Fruit fly (Drosophila melanogaster) whole organism, embryonic: Measurements from ENCODE around the gene Hecw.
A peak's percentile ranks its signal among the peaks of the same experiment; 100 is the strongest.

ENCODE experiments used
- B-H2 ChIP-seq: fragments of 200-800 bp; sonication (Bioruptor generic); optimal IDR thresholded peaks from 2 replicates; lab custom pipeline; 2018; ENCODE audit warnings: missing biosample characterization, mild to moderate bottlenecking, missing genetic modification characterization
- CG10366 ChIP-seq: fragments of 200-800 bp; sonication (Bioruptor generic); IDR thresholded peaks from 2 replicates; pipeline ENCODE4 v1.3.6; 2022; ENCODE audit warnings: missing biosample characterization, missing genetic modification characterization
- CG10543 ChIP-seq: fragments of 200-800 bp; sonication (Bioruptor generic); optimal IDR thresholded peaks from 3 replicates; lab custom pipeline; 2017; ENCODE audit warnings: missing biosample characterization, mild to moderate bottlenecking, missing genetic modification characterization, moderate library complexity
- CG12071 ChIP-seq: fragments of 200-800 bp; sonication (Bioruptor generic); optimal IDR thresholded peaks from 3 replicates; lab custom pipeline; 2018; ENCODE audit warnings: missing biosample characterization, mild to moderate bottlenecking, missing genetic modification characterization
- CG15601 ChIP-seq: fragments of 200-800 bp; sonication (Bioruptor generic); optimal IDR thresholded peaks from 3 replicates; lab custom pipeline; 2019; ENCODE audit warnings: missing biosample characterization, mild to moderate bottlenecking, missing genetic modification characterization, moderate library complexity
- CG16813 ChIP-seq: fragments of 200-800 bp; sonication (Bioruptor generic); IDR thresholded peaks from 3 replicates; pipeline ENCODE4 v1.3.6; 2022; ENCODE audit warnings: missing biosample characterization, missing genetic modification characterization; ENCODE audit not compliant: partially characterized antibody
- CG17361 ChIP-seq: fragments of 200-800 bp; sonication (Bioruptor generic); IDR thresholded peaks from 3 replicates; pipeline ENCODE4 v1.3.6; 2022; ENCODE audit warnings: missing biosample characterization, missing genetic modification characterization
- CG17912 ChIP-seq: fragments of 200-800 bp; sonication (Bioruptor generic); optimal IDR thresholded peaks from 2 replicates; lab custom pipeline; 2018; ENCODE audit warnings: missing biosample characterization, mild to moderate bottlenecking, missing genetic modification characterization
- CG18476 ChIP-seq: fragments of 200-800 bp; sonication (Bioruptor generic); optimal IDR thresholded peaks from 2 replicates; lab custom pipeline; 2016; ENCODE audit warnings: missing biosample characterization, mild to moderate bottlenecking, missing genetic modification characterization
- CG2129 ChIP-seq: fragments of 200-800 bp; sonication (Bioruptor generic); IDR thresholded peaks from 2 replicates; pipeline ENCODE4 v1.3.6; 2022; ENCODE audit warnings: missing biosample characterization, missing genetic modification characterization; ENCODE audit not compliant: partially characterized antibody
- CG31441 ChIP-seq: fragments of 200-800 bp; sonication (Bioruptor generic); IDR thresholded peaks from 2 replicates; pipeline ENCODE4 v1.3.6; 2022; ENCODE audit warnings: missing biosample characterization, missing genetic modification characterization
- CG5180 ChIP-seq: fragments of 200-800 bp; sonication (Bioruptor generic); optimal IDR thresholded peaks from 3 replicates; lab custom pipeline; 2017; ENCODE audit warnings: missing biosample characterization, missing genetic modification characterization, mild to moderate bottlenecking, moderate library complexity, missing genetic modification reagents
- CG6854 ChIP-seq: fragments of 200-800 bp; sonication (Bioruptor generic); optimal IDR thresholded peaks from 3 replicates; lab custom pipeline; 2017; ENCODE audit warnings: missing biosample characterization, mild to moderate bottlenecking, missing genetic modification characterization
- CG8359 ChIP-seq: fragments of 200-800 bp; sonication (Bioruptor generic); optimal IDR thresholded peaks from 2 replicates; lab custom pipeline; 2017; ENCODE audit warnings: missing biosample characterization, mild to moderate bottlenecking, missing genetic modification characterization, borderline replicate concordance
- CG9817 ChIP-seq: fragments of 200-800 bp; sonication (Bioruptor generic); optimal IDR thresholded peaks from 2 replicates; lab custom pipeline; 2018; ENCODE audit warnings: missing biosample characterization, mild to moderate bottlenecking, missing genetic modification characterization, moderate library complexity
- D19B ChIP-seq: fragments of 200-800 bp; sonication (Bioruptor generic); optimal IDR thresholded peaks from 2 replicates; lab custom pipeline; 2017; ENCODE audit warnings: missing biosample characterization, mild to moderate bottlenecking, missing genetic modification characterization
- Dad ChIP-seq: fragments of 200-800 bp; sonication (Bioruptor generic); optimal IDR thresholded peaks from 3 replicates; lab custom pipeline; 2016; ENCODE audit warnings: missing biosample characterization, missing genetic modification characterization
- Dll ChIP-seq: fragments of 200-800 bp; sonication (Bioruptor generic); IDR thresholded peaks from 4 replicates; pipeline ENCODE4 v1.3.6; 2022; ENCODE audit warnings: missing biosample characterization, missing genetic modification characterization; ENCODE audit not compliant: partially characterized antibody
- E2f1 ChIP-seq: fragments of 200-800 bp; sonication (Bioruptor generic); IDR thresholded peaks from 2 replicates; pipeline ENCODE4 v1.3.6; 2022; ENCODE audit warnings: missing biosample characterization, missing genetic modification characterization
- E2f2 ChIP-seq: fragments of 200-800 bp; sonication (Bioruptor generic); IDR thresholded peaks from 2 replicates; pipeline ENCODE4 v1.3.6; 2022; ENCODE audit warnings: missing biosample characterization, missing genetic modification characterization
- Elba2 ChIP-seq: fragments of 200-800 bp; sonication (Bioruptor generic); optimal IDR thresholded peaks from 3 replicates; lab custom pipeline; 2016; ENCODE audit warnings: missing biosample characterization, missing genetic modification characterization
- Ets97D ChIP-seq: fragments of 200-800 bp; sonication (Bioruptor generic); optimal IDR thresholded peaks from 3 replicates; lab custom pipeline; 2016; ENCODE audit warnings: missing biosample characterization, missing genetic modification characterization
- Gsc ChIP-seq: fragments of 200-800 bp; sonication (Bioruptor generic); IDR thresholded peaks from 2 replicates; pipeline ENCODE4 v1.3.6; 2022; ENCODE audit warnings: missing biosample characterization, missing genetic modification characterization
- HmgZ ChIP-seq: fragments of 200-800 bp; sonication (Bioruptor generic); optimal IDR thresholded peaks from 2 replicates; lab custom pipeline; 2018; ENCODE audit warnings: missing biosample characterization, mild to moderate bottlenecking, missing genetic modification characterization
- Hr78 ChIP-seq, 2 experiments: fragments of 200-800 bp in 1 of 2; fragments of >200 bp in 1 of 2; sonication (Bioruptor generic) in 1 of 2; optimal IDR thresholded peaks; 2 replicates each; lab custom pipeline; 2017 to 2019; ENCODE audit warnings: missing biosample characterization in 2 of 2, missing genetic modification characterization in 2 of 2, mild to moderate bottlenecking in 1 of 2, moderate library complexity in 1 of 2
- Hsf ChIP-seq: fragments of 200-800 bp; sonication (Bioruptor generic); optimal IDR thresholded peaks from 3 replicates; lab custom pipeline; 2016; ENCODE audit warnings: missing biosample characterization, missing genetic modification characterization
- MESR4 ChIP-seq: fragments of 200-800 bp; sonication (Bioruptor generic); optimal IDR thresholded peaks from 2 replicates; lab custom pipeline; 2018; ENCODE audit warnings: missing biosample characterization, mild to moderate bottlenecking, missing genetic modification characterization, moderate library complexity
- MTF-1 ChIP-seq: fragments of 200-800 bp; sonication (Bioruptor generic); optimal IDR thresholded peaks from 2 replicates; lab custom pipeline; 2018; ENCODE audit warnings: missing biosample characterization, mild to moderate bottlenecking, missing genetic modification characterization, borderline replicate concordance
- Nf-YB ChIP-seq: fragments of 200-800 bp; sonication (Bioruptor generic); optimal IDR thresholded peaks from 3 replicates; lab custom pipeline; 2019; ENCODE audit warnings: missing biosample characterization, mild to moderate bottlenecking, missing genetic modification characterization, moderate library complexity
- Scr ChIP-seq: fragments of 200-800 bp; sonication (Bioruptor generic); IDR thresholded peaks from 2 replicates; pipeline ENCODE4 v1.3.6; 2022; ENCODE audit warnings: missing biosample characterization, missing genetic modification characterization; ENCODE audit not compliant: partially characterized antibody
- Tbp ChIP-seq: fragments of >200 bp; optimal IDR thresholded peaks from 2 replicates; lab custom pipeline; 2018; ENCODE audit warnings: missing biosample characterization, missing genetic modification characterization
- amos ChIP-seq: fragments of 200-800 bp; sonication (Bioruptor generic); IDR thresholded peaks from 2 replicates; pipeline ENCODE4 v1.3.6; 2022; ENCODE audit warnings: missing biosample characterization, missing genetic modification characterization; ENCODE audit not compliant: partially characterized antibody
- ap ChIP-seq: fragments of 200-800 bp; sonication (Bioruptor generic); IDR thresholded peaks from 2 replicates; pipeline ENCODE4 v1.3.6; 2022; ENCODE audit warnings: missing biosample characterization, missing genetic modification characterization
- corto ChIP-seq: fragments of 200-800 bp; sonication (Bioruptor generic); optimal IDR thresholded peaks from 2 replicates; lab custom pipeline; 2016; ENCODE audit warnings: missing biosample characterization, mild to moderate bottlenecking, missing genetic modification characterization, moderate library complexity
- disco-r ChIP-seq: fragments of 200-800 bp; sonication (Bioruptor generic); optimal IDR thresholded peaks from 2 replicates; lab custom pipeline; 2016; ENCODE audit warnings: missing biosample characterization, missing genetic modification characterization
- dpn ChIP-seq, 2 experiments: fragments of 200-800 bp; sonication (Bioruptor generic); optimal IDR thresholded peaks; 3 replicates each; lab custom pipeline; 2016; ENCODE audit warnings: missing biosample characterization in 2 of 2, missing genetic modification characterization in 2 of 2
- dysf ChIP-seq: fragments of 200-800 bp; sonication (Bioruptor generic); IDR thresholded peaks from 3 replicates; pipeline ENCODE4 v1.3.6; 2022; ENCODE audit warnings: missing biosample characterization, missing genetic modification characterization
- esg ChIP-seq: fragments of 200-800 bp; sonication (Bioruptor generic); conservative IDR thresholded peaks from 2 replicates; pipeline ENCODE4 v1.3.6; 2022; ENCODE audit warnings: missing biosample characterization, missing genetic modification characterization
- gcm ChIP-seq: fragments of 200-800 bp; sonication (Bioruptor generic); optimal IDR thresholded peaks from 2 replicates; lab custom pipeline; 2019; ENCODE audit warnings: missing biosample characterization, mild to moderate bottlenecking, missing genetic modification characterization, moderate library complexity
- hkb ChIP-seq, 2 experiments: fragments of 200-800 bp in 1 of 2; fragments of >200 bp in 1 of 2; sonication (Bioruptor generic) in 1 of 2; IDR thresholded peaks in 1 of 2; optimal IDR thresholded peaks in 1 of 2; 2 replicates each; pipeline versions ENCODE4 v1.3.6 to Lab custom; 2017 to 2022; ENCODE audit warnings: missing biosample characterization in 1 of 2, missing genetic modification characterization in 1 of 2
- luna ChIP-seq: fragments of 200-800 bp; sonication (Bioruptor generic); optimal IDR thresholded peaks from 2 replicates; lab custom pipeline; 2016; ENCODE audit warnings: missing biosample characterization, missing genetic modification characterization
- rib ChIP-seq: fragments of 200-800 bp; sonication (Bioruptor generic); IDR thresholded peaks from 2 replicates; pipeline ENCODE4 v1.3.6; 2022; ENCODE audit warnings: missing biosample characterization, missing genetic modification characterization
- shn ChIP-seq: fragments of 200-800 bp; sonication (Bioruptor generic); optimal IDR thresholded peaks from 3 replicates; lab custom pipeline; 2016; ENCODE audit warnings: missing biosample characterization, missing genetic modification characterization
- stc ChIP-seq: fragments of 200-800 bp; sonication (Bioruptor generic); IDR thresholded peaks from 2 replicates; pipeline ENCODE4 v1.3.6; 2022; ENCODE audit warnings: missing biosample characterization, missing genetic modification characterization
- twi ChIP-seq: fragments of 200-800 bp; optimal IDR thresholded peaks from 2 replicates; lab custom pipeline; 2019; ENCODE audit warnings: missing biosample characterization, mild to moderate bottlenecking, missing genetic modification characterization, moderate library complexity
- usp ChIP-seq: fragments of >200 bp; optimal IDR thresholded peaks from 2 replicates; lab custom pipeline; 2017; ENCODE audit warnings: missing biosample characterization, missing genetic modification characterization
- wdn ChIP-seq: fragments of 200-800 bp; sonication (Bioruptor generic); IDR thresholded peaks from 2 replicates; pipeline ENCODE4 v1.3.6; 2022; ENCODE audit warnings: missing biosample characterization, missing genetic modification characterization
- z ChIP-seq: fragments of 200-800 bp; sonication (Bioruptor generic); IDR thresholded peaks from 3 replicates; pipeline ENCODE4 v1.3.6; 2022; ENCODE audit warnings: missing biosample characterization, missing genetic modification characterization

The Hecw gene

DNA sequence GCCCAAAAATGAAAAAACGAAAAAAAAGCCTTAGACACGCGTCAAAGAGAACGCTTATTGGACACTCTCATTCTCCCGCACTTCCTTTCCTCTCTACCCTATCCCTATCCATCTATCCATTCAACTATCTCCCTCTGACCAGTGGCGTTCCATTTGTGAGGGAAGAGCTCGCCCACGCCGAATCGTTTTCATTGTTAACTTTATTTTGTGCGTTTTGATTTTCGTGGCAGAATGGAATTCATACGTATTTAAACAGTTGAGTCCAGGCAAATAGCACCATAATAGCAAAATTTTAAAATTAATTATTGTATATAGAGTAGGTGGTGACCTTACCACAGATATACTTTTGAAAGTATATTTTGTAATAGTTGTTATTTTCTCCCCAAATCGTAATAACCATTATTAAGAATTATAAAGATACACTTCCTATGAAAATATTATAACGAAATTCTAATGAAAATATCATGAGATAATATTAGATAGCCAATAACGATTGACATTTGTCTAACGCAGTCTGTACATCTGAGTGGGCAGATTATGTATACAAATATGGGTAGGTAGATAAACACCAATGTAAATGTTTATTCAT is 32.5 kb downstream of the Hecw start (continued):
- peak; percentile 43; the same call in 1 of the 2 replicates for TF ChIP-seq CG10366 (GFP tag; lab: Robert Waterston, UW)
- no peak for TF ChIP-seq Elba2 (GFP tag; lab: Kevin White, UChicago)
- peak; percentile 58 for TF ChIP-seq D19B (GFP tag; lab: Kevin White, UChicago)
- no peak for TF ChIP-seq Dad (GFP tag; lab: Kevin White, UChicago)
- TF ChIP-seq CG2129, result no peak
- no peak for TF ChIP-seq CG8359 (GFP tag; lab: Kevin White, UChicago)
- peak; percentile 53; the same call in 1 of the 2 replicates for TF ChIP-seq esg (GFP tag; lab: Robert Waterston, UW)
- no peak for TF ChIP-seq CG16813 (GFP tag; lab: Robert Waterston, UW)
- no peak for TF ChIP-seq Ets97D
- no peak for TF ChIP-seq Hr78 (GFP tag; optimal IDR thresholded peaks at IDR 0.05; lab: Kevin White, UChicago)
- TF ChIP-seq CG5180 (GFP tag; lab: Kevin White, UChicago), result peak; percentile 19
- no peak for TF ChIP-seq Dll (GFP tag; lab: Robert Waterston, UW)
- peak; percentile 70 for TF ChIP-seq HmgZ (tag; lab: Kevin White, UChicago)
- TF ChIP-seq shn, result no peak
- TF ChIP-seq CG18476, result peak; percentile 20
- peak; percentile 68 for TF ChIP-seq CG31441 (GFP tag; lab: Robert Waterston, UW)
- TF ChIP-seq Hsf, result peak; percentile 44
- TF ChIP-seq z (GFP tag; lab: Robert Waterston, UW), result no peak
- no peak for TF ChIP-seq Gsc (GFP tag; lab: Robert Waterston, UW)
- no peak for TF ChIP-seq Tbp (GFP tag; lab: Kevin White, UChicago)
- TF ChIP-seq E2f2, result peak; percentile 51
- TF ChIP-seq CG9817 (tag; lab: Kevin White, UChicago), result peak; percentile 76
- TF ChIP-seq hkb (optimal IDR thresholded peaks at IDR 0.05; lab: Kevin White, UChicago), result no peak
- TF ChIP-seq hkb (GFP tag; IDR thresholded peaks at IDR 0.05; lab: Robert Waterston, UW), result peak; percentile 73
- peak; percentile 53; the same call in 1 of the 2 replicates for TF ChIP-seq stc (GFP tag; lab: Robert Waterston, UW)
- no peak for TF ChIP-seq MTF-1 (GFP tag; lab: Kevin White, UChicago)
- no peak for TF ChIP-seq luna (GFP tag; lab: Kevin White, UChicago)
- TF ChIP-seq Nf-YB, result peak; percentile 58
- no peak for TF ChIP-seq corto (GFP tag; lab: Kevin White, UChicago)
- TF ChIP-seq CG15601 (tag; lab: Kevin White, UChicago), result no peak
- TF ChIP-seq CG17912, result no peak
- no peak for TF ChIP-seq amos (GFP tag; lab: Robert Waterston, UW)
- peak; percentile 74 for TF ChIP-seq CG6854 (GFP tag; lab: Kevin White, UChicago)
- peak; percentile 48; the same call in 1 of the 3 replicates for TF ChIP-seq CG17361 (GFP tag; lab: Robert Waterston, UW)
- TF ChIP-seq MESR4, result no peak
- TF ChIP-seq ap, result 0 out of 2 replicates have a peak, but pooled peaks have one; percentile 33
- TF ChIP-seq CG10543, result peak; percentile 25
- peak; percentile 28 for TF ChIP-seq CG12071 (GFP tag; lab: Kevin White, UChicago)
- TF ChIP-seq rib, result peak; percentile 34; the same call in 1 of the 2 replicates
- TF ChIP-seq dpn (GFP tag; optimal IDR thresholded peaks at IDR 0.05; lab: Kevin White, UChicago), result peak; percentile 20 to 51
- TF ChIP-seq gcm (GFP tag; lab: Kevin White, UChicago), result peak; percentile 61
- TF ChIP-seq Scr (GFP tag; lab: Robert Waterston, UW), result no peak
- TF ChIP-seq dysf (GFP tag; lab: Robert Waterston, UW), result peak; percentile 80; the same call in 2 of the 3 replicates
- TF ChIP-seq E2f1 (GFP tag; lab: Robert Waterston, UW), result peak; percentile 66; the same call in 1 of the 2 replicates
- TF ChIP-seq usp (GFP tag; lab: Kevin White, UChicago), result no peak
- no peak for TF ChIP-seq twi (tag; lab: Kevin White, UChicago)
- no peak for TF ChIP-seq B-H2 (GFP tag; lab: Kevin White, UChicago)
- TF ChIP-seq disco-r (GFP tag; lab: Kevin White, UChicago), result no peak
- peak; percentile 64; the same call in 1 of the 2 replicates for TF ChIP-seq wdn
